Fruit fly (Drosophila melanogaster) whole organism, embryonic: ENCODE results near the gene CG12560.

Source experiments
- Atf-2 ChIP-seq: fragments of 200-800 bp; sonication (Bioruptor generic); optimal IDR thresholded peaks from 2 replicates; lab custom pipeline; 2016; ENCODE audit warnings: missing biosample characterization, missing genetic modification characterization
- CG10209 ChIP-seq: fragments of 200-800 bp; sonication (Bioruptor generic); optimal IDR thresholded peaks from 3 replicates; lab custom pipeline; 2017; ENCODE audit warnings: missing biosample characterization, mild to moderate bottlenecking, missing genetic modification characterization, missing genetic modification reagents
- CG1024 ChIP-seq: fragments of 200-800 bp; sonication (Bioruptor generic); IDR thresholded peaks from 2 replicates; pipeline ENCODE4 v1.3.6; 2022; ENCODE audit warnings: missing biosample characterization, missing genetic modification characterization
- CG1233 ChIP-seq: fragments of 200-800 bp; sonication (Bioruptor generic); optimal IDR thresholded peaks from 4 replicates; lab custom pipeline; 2018; ENCODE audit warnings: missing biosample characterization, mild to moderate bottlenecking, missing genetic modification characterization
- CG12659 ChIP-seq: fragments of 200-800 bp; sonication (Bioruptor generic); optimal IDR thresholded peaks from 3 replicates; lab custom pipeline; 2017; ENCODE audit warnings: mild to moderate bottlenecking, missing biosample characterization, missing genetic modification reagents, missing genetic modification characterization
- CG12769 ChIP-seq: fragments of 200-800 bp; sonication (Bioruptor generic); optimal IDR thresholded peaks from 2 replicates; lab custom pipeline; 2019; ENCODE audit warnings: missing biosample characterization, mild to moderate bottlenecking, missing genetic modification characterization, moderate library complexity
- CG13296 ChIP-seq: fragments of 200-800 bp; sonication (Bioruptor generic); optimal IDR thresholded peaks from 3 replicates; lab custom pipeline; 2018; ENCODE audit warnings: missing biosample characterization, mild to moderate bottlenecking, missing genetic modification characterization
- CG13775 ChIP-seq: fragments of 200-800 bp; sonication (Bioruptor generic); optimal IDR thresholded peaks from 3 replicates; lab custom pipeline; 2017; ENCODE audit warnings: missing biosample characterization, mild to moderate bottlenecking, missing genetic modification characterization
- CG14667 ChIP-seq: fragments of 200-800 bp; sonication (Bioruptor generic); IDR thresholded peaks from 2 replicates; pipeline ENCODE4 v1.3.6; 2022; ENCODE audit warnings: missing biosample characterization, missing genetic modification characterization
- CG14860 ChIP-seq: fragments of 200-800 bp; sonication (Bioruptor generic); IDR thresholded peaks from 3 replicates; pipeline ENCODE4 v1.3.6; 2022; ENCODE audit warnings: missing biosample characterization, missing genetic modification characterization; ENCODE audit not compliant: partially characterized antibody
- CG16815 ChIP-seq: fragments of 200-800 bp; sonication (Bioruptor generic); optimal IDR thresholded peaks from 3 replicates; lab custom pipeline; 2017; ENCODE audit warnings: missing biosample characterization, mild to moderate bottlenecking, missing genetic modification characterization
- CG2678 ChIP-seq: fragments of 200-800 bp; sonication (Bioruptor generic); optimal IDR thresholded peaks from 3 replicates; lab custom pipeline; 2019; ENCODE audit warnings: missing biosample characterization, mild to moderate bottlenecking, missing genetic modification characterization, moderate library complexity
- CG3065 ChIP-seq: fragments of 200-800 bp; sonication (Bioruptor generic); optimal IDR thresholded peaks from 2 replicates; lab custom pipeline; 2016; ENCODE audit warnings: missing biosample characterization, missing genetic modification characterization
- CG34422 ChIP-seq: fragments of 200-800 bp; sonication (Bioruptor generic); IDR thresholded peaks from 3 replicates; pipeline ENCODE4 v1.3.6; 2022; ENCODE audit warnings: missing biosample characterization, missing genetic modification characterization
- CG3995 ChIP-seq: fragments of 200-800 bp; sonication (Bioruptor generic); optimal IDR thresholded peaks from 3 replicates; lab custom pipeline; 2016; ENCODE audit warnings: missing biosample characterization, missing genetic modification characterization
- CG4424 ChIP-seq: fragments of 200-800 bp; sonication (Bioruptor generic); optimal IDR thresholded peaks from 3 replicates; lab custom pipeline; 2016; ENCODE audit warnings: missing biosample characterization, missing genetic modification characterization
- CG4730 ChIP-seq: fragments of 200-800 bp; sonication (Bioruptor generic); IDR thresholded peaks from 2 replicates; pipeline ENCODE4 v1.3.6; 2022; ENCODE audit warnings: missing biosample characterization, missing genetic modification characterization
- CG5180 ChIP-seq: fragments of 200-800 bp; sonication (Bioruptor generic); optimal IDR thresholded peaks from 3 replicates; lab custom pipeline; 2017; ENCODE audit warnings: missing biosample characterization, missing genetic modification characterization, mild to moderate bottlenecking, moderate library complexity, missing genetic modification reagents
- CG7839 ChIP-seq: fragments of 200-800 bp; sonication (Bioruptor generic); optimal IDR thresholded peaks from 3 replicates; lab custom pipeline; 2018; ENCODE audit warnings: missing biosample characterization, mild to moderate bottlenecking, missing genetic modification characterization, moderate library complexity
- CG8281 ChIP-seq: fragments of 200-800 bp; sonication (Bioruptor generic); optimal IDR thresholded peaks from 2 replicates; lab custom pipeline; 2018; ENCODE audit warnings: missing biosample characterization, mild to moderate bottlenecking, missing genetic modification characterization, moderate library complexity
- CG9797 ChIP-seq: fragments of 200-800 bp; sonication (Bioruptor generic); optimal IDR thresholded peaks from 3 replicates; lab custom pipeline; 2018; ENCODE audit warnings: missing biosample characterization, mild to moderate bottlenecking, missing genetic modification characterization
- CHES-1-like ChIP-seq: fragments of 200-800 bp; sonication (Bioruptor generic); optimal IDR thresholded peaks from 2 replicates; lab custom pipeline; 2016; ENCODE audit warnings: missing biosample characterization, missing genetic modification characterization
- D19B ChIP-seq: fragments of 200-800 bp; sonication (Bioruptor generic); optimal IDR thresholded peaks from 2 replicates; lab custom pipeline; 2017; ENCODE audit warnings: missing biosample characterization, mild to moderate bottlenecking, missing genetic modification characterization
- Dfd ChIP-seq, 2 experiments: fragments of >200 bp; optimal IDR thresholded peaks; 2 replicates each; lab custom pipeline; 2017; ENCODE audit warnings: missing biosample characterization in 2 of 2, missing genetic modification characterization in 2 of 2
- Dref ChIP-seq: fragments of 200-800 bp; sonication (Bioruptor generic); IDR thresholded peaks from 2 replicates; pipeline ENCODE4 v1.3.6; 2022; ENCODE audit warnings: missing biosample characterization, missing genetic modification characterization
- Elba2 ChIP-seq: fragments of 200-800 bp; sonication (Bioruptor generic); optimal IDR thresholded peaks from 3 replicates; lab custom pipeline; 2016; ENCODE audit warnings: missing biosample characterization, missing genetic modification characterization
- Fer2 ChIP-seq: fragments of 200-800 bp; sonication (Bioruptor generic); optimal IDR thresholded peaks from 2 replicates; lab custom pipeline; 2018; ENCODE audit warnings: missing biosample characterization, mild to moderate bottlenecking, missing genetic modification characterization, moderate library complexity
- Hr51 ChIP-seq, 2 experiments: fragments of 200-800 bp; sonication (Bioruptor generic); optimal IDR thresholded peaks; 2 replicates in 1 of 2; 3 replicates in 1 of 2; lab custom pipeline; 2016 to 2018; ENCODE audit warnings: missing biosample characterization in 2 of 2, missing genetic modification characterization in 2 of 2, mild to moderate bottlenecking in 1 of 2, moderate library complexity in 1 of 2
- MTF-1 ChIP-seq: fragments of 200-800 bp; sonication (Bioruptor generic); optimal IDR thresholded peaks from 2 replicates; lab custom pipeline; 2018; ENCODE audit warnings: missing biosample characterization, mild to moderate bottlenecking, missing genetic modification characterization, borderline replicate concordance
- Med ChIP-seq: fragments of 200-800 bp; sonication (Bioruptor generic); peaks from one replicate; lab custom pipeline; 2016; ENCODE audit warnings: missing biosample characterization, missing genetic modification characterization, mild to moderate bottlenecking, inconsistent platforms, moderate library complexity
- Neu2 ChIP-seq: fragments of 200-800 bp; sonication (Bioruptor generic); optimal IDR thresholded peaks from 3 replicates; lab custom pipeline; 2016; ENCODE audit warnings: missing biosample characterization, missing genetic modification characterization, borderline replicate concordance
- Oaz ChIP-seq: fragments of 200-800 bp; sonication (Bioruptor generic); IDR thresholded peaks from 2 replicates; pipeline ENCODE4 v1.3.6; 2022; ENCODE audit warnings: missing biosample characterization, missing genetic modification characterization
- Ravus ChIP-seq: fragments of 200-800 bp; sonication (Bioruptor generic); IDR thresholded peaks from 2 replicates; pipeline ENCODE4 v1.3.6; 2022; ENCODE audit warnings: missing biosample characterization, missing genetic modification characterization
- Xrp1 ChIP-seq: fragments of 200-800 bp; sonication (Bioruptor generic); IDR thresholded peaks from 2 replicates; pipeline ENCODE4 v1.3.6; 2022; ENCODE audit warnings: missing biosample characterization, missing genetic modification characterization
- bcd ChIP-seq: fragments of 200-800 bp; sonication (Bioruptor generic); optimal IDR thresholded peaks from 2 replicates; lab custom pipeline; 2017; ENCODE audit warnings: missing biosample characterization, mild to moderate bottlenecking, missing genetic modification characterization
- cas ChIP-seq: fragments of 200-800 bp; sonication (Bioruptor generic); IDR thresholded peaks from 2 replicates; pipeline ENCODE4 v1.3.6; 2022; ENCODE audit warnings: missing biosample characterization, missing genetic modification characterization
- disco-r ChIP-seq: fragments of 200-800 bp; sonication (Bioruptor generic); optimal IDR thresholded peaks from 2 replicates; lab custom pipeline; 2016; ENCODE audit warnings: missing biosample characterization, missing genetic modification characterization
- emc ChIP-seq: fragments of 200-800 bp; sonication (Bioruptor generic); optimal IDR thresholded peaks from 2 replicates; lab custom pipeline; 2016; ENCODE audit warnings: missing biosample characterization, missing genetic modification characterization
- gce ChIP-seq: fragments of 200-800 bp; sonication (Bioruptor generic); IDR thresholded peaks from 3 replicates; pipeline ENCODE4 v1.3.6; 2022; ENCODE audit warnings: missing biosample characterization, missing genetic modification characterization
- grau ChIP-seq: fragments of 200-800 bp; optimal IDR thresholded peaks from 3 replicates; lab custom pipeline; 2019; ENCODE audit warnings: missing biosample characterization, mild to moderate bottlenecking, missing genetic modification characterization, moderate library complexity
- jing ChIP-seq: fragments of 200-800 bp; sonication (Bioruptor generic); optimal IDR thresholded peaks from 2 replicates; lab custom pipeline; 2018; ENCODE audit warnings: missing biosample characterization, mild to moderate bottlenecking, missing genetic modification characterization
- lab ChIP-seq: fragments of 200-800 bp; sonication (Bioruptor generic); optimal IDR thresholded peaks from 3 replicates; lab custom pipeline; 2017; ENCODE audit warnings: missing biosample characterization, missing genetic modification characterization, mild to moderate bottlenecking, moderate library complexity, missing genetic modification reagents
- lbe ChIP-seq: fragments of 200-800 bp; sonication (Bioruptor generic); optimal IDR thresholded peaks from 2 replicates; lab custom pipeline; 2016; ENCODE audit warnings: missing biosample characterization, mild to moderate bottlenecking, missing genetic modification characterization
- lov ChIP-seq, 2 experiments: fragments of 200-800 bp in 1 of 2; fragments of >200 bp in 1 of 2; sonication (Bioruptor generic) in 1 of 2; IDR thresholded peaks in 1 of 2; optimal IDR thresholded peaks in 1 of 2; 2 replicates in 1 of 2; 3 replicates in 1 of 2; pipeline versions ENCODE4 v1.3.6 to Lab custom; 2017 to 2022; ENCODE audit warnings: missing biosample characterization in 1 of 2, missing genetic modification characterization in 1 of 2
- nerfin-1 ChIP-seq: fragments of 200-800 bp; sonication (Bioruptor generic); optimal IDR thresholded peaks from 3 replicates; lab custom pipeline; 2019; ENCODE audit warnings: missing biosample characterization, mild to moderate bottlenecking, missing genetic modification characterization, moderate library complexity
- slou ChIP-seq: fragments of 200-800 bp; sonication (Bioruptor generic); optimal IDR thresholded peaks from 3 replicates; lab custom pipeline; 2016; ENCODE audit warnings: missing biosample characterization, missing genetic modification characterization
- sug ChIP-seq: fragments of 200-800 bp; optimal IDR thresholded peaks from 2 replicates; lab custom pipeline; 2019; ENCODE audit warnings: missing biosample characterization, mild to moderate bottlenecking, missing genetic modification characterization, moderate library complexity
- tll ChIP-seq, 2 experiments: fragments of 200-800 bp in 1 of 2; fragments of >200 bp in 1 of 2; sonication (Bioruptor generic) in 1 of 2; optimal IDR thresholded peaks; 2 replicates each; lab custom pipeline; 2017 to 2019; ENCODE audit warnings: missing biosample characterization in 2 of 2, missing genetic modification characterization in 2 of 2, mild to moderate bottlenecking in 1 of 2, moderate library complexity in 1 of 2
- zfh1 ChIP-seq: fragments of 200-800 bp; sonication (Bioruptor generic); IDR thresholded peaks from 3 replicates; pipeline ENCODE4 v1.3.6; 2022; ENCODE audit warnings: missing biosample characterization, missing genetic modification characterization
- zfh2 ChIP-seq: fragments of 200-800 bp; sonication (Bioruptor generic); optimal IDR thresholded peaks from 2 replicates; lab custom pipeline; 2016; ENCODE audit warnings: missing biosample characterization, missing genetic modification characterization

Gene CG12560

DNA sequence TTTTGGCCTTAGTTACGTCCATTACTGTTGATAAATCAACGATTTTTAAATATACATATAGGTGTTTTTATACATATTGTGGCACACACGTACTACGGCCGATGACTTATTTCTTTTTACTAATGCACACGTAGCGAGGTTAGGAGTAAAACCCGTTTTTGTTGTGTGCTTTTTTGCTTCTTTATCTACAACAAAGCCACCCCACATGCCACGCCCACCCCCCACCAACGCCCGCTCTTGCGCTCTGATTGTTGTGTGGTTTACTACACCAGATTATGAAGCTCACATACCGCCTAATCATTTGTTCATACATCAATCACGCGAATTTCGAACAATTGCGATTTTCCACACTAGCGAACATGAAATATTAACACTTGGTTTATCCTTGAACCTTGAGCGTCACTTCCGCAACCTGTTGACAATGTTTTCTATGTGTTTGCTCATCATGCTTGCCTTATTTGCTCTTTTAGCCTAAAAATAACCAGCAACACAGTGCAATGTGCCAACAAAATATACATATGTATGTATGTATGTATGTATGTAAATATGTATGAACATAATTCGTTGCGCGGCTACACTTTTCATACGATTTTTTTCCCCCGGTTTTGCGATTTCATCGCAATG is 16.1 kb downstream of the CG12560 start (continued):
- no peak for TF ChIP-seq CG14667 (GFP tag; lab: Robert Waterston, UW)
- TF ChIP-seq CG3065 (GFP tag; lab: Kevin White, UChicago), result peak; percentile 25
- no peak for TF ChIP-seq lov (optimal IDR thresholded peaks at IDR 0.05; lab: Kevin White, UChicago)
- TF ChIP-seq lov (GFP tag; IDR thresholded peaks at IDR 0.05; lab: Robert Waterston, UW), result no peak
- no peak for TF ChIP-seq CG34422 (GFP tag; lab: Robert Waterston, UW)
- no peak for TF ChIP-seq grau
- no peak for TF ChIP-seq CG14860 (GFP tag; lab: Robert Waterston, UW)
- no peak for TF ChIP-seq Dref
- TF ChIP-seq Oaz (GFP tag; lab: Robert Waterston, UW), result no peak
- no peak for TF ChIP-seq CG5180 (GFP tag; lab: Kevin White, UChicago)
- TF ChIP-seq disco-r, result no peak
- no peak for TF ChIP-seq zfh1 (GFP tag; lab: Robert Waterston, UW)
- TF ChIP-seq Atf-2 (GFP tag; lab: Kevin White, UChicago), result no peak
- TF ChIP-seq CG3995 (GFP tag; lab: Kevin White, UChicago), result no peak
- TF ChIP-seq CG1233 (GFP tag; lab: Kevin White, UChicago), result no peak
- TF ChIP-seq gce (GFP tag; lab: Robert Waterston, UW), result no peak
- no peak for TF ChIP-seq CG2678 (tag; lab: Kevin White, UChicago)
- TF ChIP-seq CG9797 (GFP tag; lab: Kevin White, UChicago), result no peak
- TF ChIP-seq CG7839 (tag; lab: Kevin White, UChicago), result no peak
- TF ChIP-seq sug (tag; lab: Kevin White, UChicago), result peak; percentile 58
- no peak for TF ChIP-seq CG13775 (GFP tag; lab: Kevin White, UChicago)
- TF ChIP-seq CG4730 (GFP tag; lab: Robert Waterston, UW), result no peak
- TF ChIP-seq bcd (GFP tag; lab: Kevin White, UChicago), result no peak
- TF ChIP-seq Elba2, result no peak
- TF ChIP-seq Med, result peak; percentile 76
- peak; percentile 13 for TF ChIP-seq zfh2 (GFP tag; lab: Kevin White, UChicago)
- no peak for TF ChIP-seq CG13296 (GFP tag; lab: Kevin White, UChicago)
- no peak for TF ChIP-seq D19B (GFP tag; lab: Kevin White, UChicago)
- TF ChIP-seq CG16815, result no peak
- TF ChIP-seq lab (GFP tag; lab: Kevin White, UChicago), result peak; percentile 33
- TF ChIP-seq Neu2, result no peak
- TF ChIP-seq CG1024 (GFP tag; lab: Robert Waterston, UW), result no peak
- no peak for TF ChIP-seq slou (GFP tag; lab: Kevin White, UChicago)
- no peak for TF ChIP-seq CG4424
- TF ChIP-seq jing (GFP tag; lab: Kevin White, UChicago), result no peak
- TF ChIP-seq CG8281 (tag; lab: Kevin White, UChicago), result no peak
- no peak for TF ChIP-seq CG12769 (tag; lab: Kevin White, UChicago)
- TF ChIP-seq MTF-1 (GFP tag; lab: Kevin White, UChicago), result no peak
- TF ChIP-seq Fer2, result no peak
- TF ChIP-seq Hr51 (GFP tag; optimal IDR thresholded peaks at IDR 0.05; lab: Kevin White, UChicago), result no peak
- TF ChIP-seq tll (GFP tag; optimal IDR thresholded peaks at IDR 0.05; lab: Kevin White, UChicago), result no peak
- no peak for TF ChIP-seq Xrp1
- no peak for TF ChIP-seq CG10209 (GFP tag; lab: Kevin White, UChicago)
- TF ChIP-seq emc (GFP tag; lab: Kevin White, UChicago), result no peak
- TF ChIP-seq nerfin-1 (tag; lab: Kevin White, UChicago), result no peak
- no peak for TF ChIP-seq Dfd (GFP tag; optimal IDR thresholded peaks at IDR 0.05; lab: Kevin White, UChicago)
- no peak for TF ChIP-seq CG12659 (GFP tag; lab: Kevin White, UChicago)
- no peak for TF ChIP-seq cas
- no peak for TF ChIP-seq Ravus (GFP tag; lab: Robert Waterston, UW)
- TF ChIP-seq lbe (GFP tag; lab: Kevin White, UChicago), result no peak
- no peak for TF ChIP-seq CHES-1-like (GFP tag; lab: Kevin White, UChicago)
